Fruit fly (Drosophila melanogaster): ENCODE data around the gene CG5280.

CG5280 gene

dm6 chr3L:8985848-8986320 lies 4.1 kb downstream of the CG5280 start, which contains the start of gene Galk (continued):
- TF ChIP-seq sim (GFP tag; IDR thresholded peaks at IDR 0.05) (0 out of 2 replicates have a peak, but pooled peaks have one; percentile 8), CG3065 (GFP tag; optimal IDR thresholded peaks at IDR 0.05) (no peak), pnt (GFP tag; optimal IDR thresholded peaks at IDR 0.05) (no peak), CG9215 (GFP tag; IDR thresholded peaks at IDR 0.05) (no peak), hth (optimal IDR thresholded peaks at IDR 0.05) (no peak), CG11456 (GFP tag; IDR thresholded peaks at IDR 0.05) (peak; percentile 90), exex (tag; optimal IDR thresholded peaks at IDR 0.05) (peak; percentile 81), CG13123 (GFP tag; optimal IDR thresholded peaks at IDR 0.05) (no peak), Max (GFP tag; optimal IDR thresholded peaks at IDR 0.05) (no peak), chif (GFP tag; optimal IDR thresholded peaks at IDR 0.05) (peak in 1 of 2 experiments; percentile 4), Med (GFP tag) (peak; percentile 94), CG3281 (GFP tag; optimal IDR thresholded peaks at IDR 0.05) (peak; percentile 49), dmrt11E (tag; optimal IDR thresholded peaks at IDR 0.05) (no peak), Dbx (GFP tag; IDR thresholded peaks at IDR 0.05) (peak; percentile 75; the same call in 2 of the 3 replicates), Dad (GFP tag; optimal IDR thresholded peaks at IDR 0.05) (no peak), BtbVII (GFP tag; optimal IDR thresholded peaks at IDR 0.05) (peak; percentile 80), MBD-R2 (GFP tag; IDR thresholded peaks at IDR 0.05) (no peak; the same call in 1 of the 2 replicates), hkb (optimal IDR thresholded peaks at IDR 0.05) (no peak), hkb (GFP tag; IDR thresholded peaks at IDR 0.05) (peak; percentile 65), CG7987 (GFP tag; optimal IDR thresholded peaks at IDR 0.05) (peak; percentile 33), CG1602 (GFP tag; optimal IDR thresholded peaks at IDR 0.05) (peak; percentile 4), CG10209 (GFP tag; optimal IDR thresholded peaks at IDR 0.05) (peak; percentile 58), CG15514 (GFP tag; optimal IDR thresholded peaks at IDR 0.05) (peak; percentile 72), pan (optimal IDR thresholded peaks at IDR 0.05) (no peak), pan (GFP tag; optimal IDR thresholded peaks at IDR 0.05 in 1 of 2, IDR thresholded peaks at IDR 0.05 in 1 of 2) (peak in 1 of 2 experiments; percentile 81), unc-4 (GFP tag; IDR thresholded peaks at IDR 0.05; ENCODE audit: partially characterized antibody) (no peak), nerfin-1 (tag; optimal IDR thresholded peaks at IDR 0.05) (peak; percentile 63), CG17361 (GFP tag; IDR thresholded peaks at IDR 0.05) (no peak; the same call in 2 of the 3 replicates), her (GFP tag; optimal IDR thresholded peaks at IDR 0.05) (peak; percentile 65), run (tag; optimal IDR thresholded peaks at IDR 0.05) (peak; percentile 60), CG18619 (GFP tag; optimal IDR thresholded peaks at IDR 0.05) (no peak), gce (GFP tag; IDR thresholded peaks at IDR 0.05) (no peak), CG7745 (tag; optimal IDR thresholded peaks at IDR 0.05) (no peak), CG17829 (tag; optimal IDR thresholded peaks at IDR 0.05) (no peak), tna (GFP tag; IDR thresholded peaks at IDR 0.05; ENCODE audit: partially characterized antibody) (no peak), Abd-B (GFP tag; optimal IDR thresholded peaks at IDR 0.05) (no peak), CG16815 (GFP tag; optimal IDR thresholded peaks at IDR 0.05) (no peak), wor (GFP tag; IDR thresholded peaks at IDR 0.05) (no peak), luna (GFP tag; optimal IDR thresholded peaks at IDR 0.05) (peak; percentile 24), Spps (tag; optimal IDR thresholded peaks at IDR 0.05) (no peak), bab2 (GFP tag; optimal IDR thresholded peaks at IDR 0.05) (peak; percentile 48), Atf6 (GFP tag; IDR thresholded peaks at IDR 0.05) (peak; percentile 75), CG2120 (GFP tag; optimal IDR thresholded peaks at IDR 0.05) (peak; percentile 87), CG10979 (tag; optimal IDR thresholded peaks at IDR 0.05) (no peak), otp (GFP tag; IDR thresholded peaks at IDR 0.05) (peak; percentile 67), Poxn (GFP tag; IDR thresholded peaks at IDR 0.05) (no peak), dysf (GFP tag; IDR thresholded peaks at IDR 0.05) (peak; percentile 69), CG10959 (GFP tag; IDR thresholded peaks at IDR 0.05) (peak; percentile 30; the same call in 1 of the 2 replicates), Pdp1 (GFP tag; optimal IDR thresholded peaks at IDR 0.05) (peak; percentile 42), Nf-YA (GFP tag; IDR thresholded peaks at IDR 0.05) (0 out of 2 replicates have a peak, but pooled peaks have one; percentile 40), cg (GFP tag; optimal IDR thresholded peaks at IDR 0.05) (no peak), CG6175 (GFP tag; IDR thresholded peaks at IDR 0.05) (no peak)
